Fruit fly (Drosophila melanogaster) whole organism, pupa: ENCODE results near the gene CG32081.

Experiments
- CG10348 ChIP-seq: fragments of 200-800 bp; sonication (Bioruptor generic); IDR thresholded peaks from 2 replicates; pipeline ENCODE4 v1.3.6; 2022; ENCODE audit warnings: missing biosample characterization, missing genetic modification characterization
- CG12605 ChIP-seq: fragments of 200-800 bp; sonication (Bioruptor generic); IDR thresholded peaks from 2 replicates; pipeline ENCODE4 v1.3.6; 2022; ENCODE audit warnings: missing biosample characterization, missing genetic modification characterization
- CG13204 ChIP-seq: fragments of 200-800 bp; sonication (Bioruptor generic); optimal IDR thresholded peaks from 2 replicates; lab custom pipeline; 2018; ENCODE audit warnings: missing biosample characterization, mild to moderate bottlenecking, missing genetic modification characterization, moderate library complexity
- CG14655 ChIP-seq: fragments of 200-800 bp; sonication (Bioruptor generic); optimal IDR thresholded peaks from 3 replicates; lab custom pipeline; 2017; ENCODE audit warnings: mild to moderate bottlenecking, missing biosample characterization, missing genetic modification reagents, missing genetic modification characterization
- CG15710 ChIP-seq: fragments of 200-800 bp; sonication (Bioruptor generic); optimal IDR thresholded peaks from 2 replicates; lab custom pipeline; 2018; ENCODE audit warnings: missing biosample characterization, mild to moderate bottlenecking, missing genetic modification characterization, moderate library complexity
- CG17806 ChIP-seq: fragments of 200-800 bp; sonication (Bioruptor generic); optimal IDR thresholded peaks from 2 replicates; lab custom pipeline; 2018; ENCODE audit warnings: missing biosample characterization, mild to moderate bottlenecking, missing genetic modification characterization, moderate library complexity
- CG32121 ChIP-seq: fragments of 200-800 bp; sonication (Bioruptor generic); IDR thresholded peaks from 2 replicates; pipeline ENCODE4 v1.3.6; 2022; ENCODE audit warnings: missing biosample characterization, missing genetic modification characterization
- CG34367 ChIP-seq: fragments of 200-800 bp; sonication (Bioruptor generic); optimal IDR thresholded peaks from 2 replicates; lab custom pipeline; 2018; ENCODE audit warnings: missing biosample characterization, mild to moderate bottlenecking, missing genetic modification characterization
- CG4496 ChIP-seq: fragments of 200-800 bp; sonication (Bioruptor generic); IDR thresholded peaks from 3 replicates; pipeline ENCODE4 v1.3.6; 2022; ENCODE audit warnings: missing biosample characterization, missing genetic modification characterization
- CG8159 ChIP-seq: fragments of 200-800 bp; sonication (Bioruptor generic); optimal IDR thresholded peaks from 3 replicates; lab custom pipeline; 2018; ENCODE audit warnings: missing biosample characterization, mild to moderate bottlenecking, missing genetic modification characterization, moderate library complexity
- CG8301 ChIP-seq: fragments of 200-800 bp; sonication (Bioruptor generic); optimal IDR thresholded peaks from 2 replicates; lab custom pipeline; 2018; ENCODE audit warnings: missing biosample characterization, mild to moderate bottlenecking, missing genetic modification characterization
- CG9948 ChIP-seq: fragments of 200-800 bp; sonication (Bioruptor generic); optimal IDR thresholded peaks from 2 replicates; lab custom pipeline; 2018; ENCODE audit warnings: missing biosample characterization, mild to moderate bottlenecking, missing genetic modification characterization, moderate library complexity
- D1 ChIP-seq: fragments of 200-800 bp; sonication (Bioruptor generic); optimal IDR thresholded peaks from 2 replicates; lab custom pipeline; 2018; ENCODE audit warnings: missing biosample characterization, mild to moderate bottlenecking, missing genetic modification characterization, moderate library complexity
- EcR ChIP-seq: fragments of 200-800 bp; sonication (Bioruptor generic); optimal IDR thresholded peaks from 3 replicates; lab custom pipeline; 2019; ENCODE audit warnings: missing biosample characterization, missing genetic modification characterization, mild to moderate bottlenecking, moderate library complexity, missing genetic modification reagents
- Ets98B ChIP-seq: fragments of 200-800 bp; sonication (Bioruptor generic); IDR thresholded peaks from 2 replicates; pipeline ENCODE4 v1.3.6; 2022; ENCODE audit warnings: missing biosample characterization, missing genetic modification characterization
- Pif1A ChIP-seq: fragments of 200-800 bp; sonication (Bioruptor generic); optimal IDR thresholded peaks from 3 replicates; lab custom pipeline; 2016; ENCODE audit warnings: missing biosample characterization, missing genetic modification characterization
- Pif1B ChIP-seq: fragments of 200-800 bp; sonication (Bioruptor generic); optimal IDR thresholded peaks from 3 replicates; lab custom pipeline; 2016; ENCODE audit warnings: missing biosample characterization, missing genetic modification characterization
- Snoo ChIP-seq: fragments of 200-800 bp; sonication (Bioruptor generic); optimal IDR thresholded peaks from 3 replicates; lab custom pipeline; 2017; ENCODE audit warnings: missing biosample characterization, mild to moderate bottlenecking, missing genetic modification characterization, inconsistent platforms
- fd96Ca ChIP-seq: fragments of 200-800 bp; sonication (Bioruptor generic); IDR thresholded peaks from 3 replicates; pipeline ENCODE4 v1.3.6; 2022; ENCODE audit warnings: missing biosample characterization, missing genetic modification characterization
- gl ChIP-seq: fragments of 200-800 bp; sonication (Bioruptor generic); optimal IDR thresholded peaks from 2 replicates; lab custom pipeline; 2018; ENCODE audit warnings: missing biosample characterization, mild to moderate bottlenecking, missing genetic modification characterization
- rn ChIP-seq: fragments of 200-800 bp; sonication (Bioruptor generic); IDR thresholded peaks from 2 replicates; pipeline ENCODE4 v1.3.6; 2022; ENCODE audit warnings: missing biosample characterization, missing genetic modification characterization

The CG32081 gene

DNA sequence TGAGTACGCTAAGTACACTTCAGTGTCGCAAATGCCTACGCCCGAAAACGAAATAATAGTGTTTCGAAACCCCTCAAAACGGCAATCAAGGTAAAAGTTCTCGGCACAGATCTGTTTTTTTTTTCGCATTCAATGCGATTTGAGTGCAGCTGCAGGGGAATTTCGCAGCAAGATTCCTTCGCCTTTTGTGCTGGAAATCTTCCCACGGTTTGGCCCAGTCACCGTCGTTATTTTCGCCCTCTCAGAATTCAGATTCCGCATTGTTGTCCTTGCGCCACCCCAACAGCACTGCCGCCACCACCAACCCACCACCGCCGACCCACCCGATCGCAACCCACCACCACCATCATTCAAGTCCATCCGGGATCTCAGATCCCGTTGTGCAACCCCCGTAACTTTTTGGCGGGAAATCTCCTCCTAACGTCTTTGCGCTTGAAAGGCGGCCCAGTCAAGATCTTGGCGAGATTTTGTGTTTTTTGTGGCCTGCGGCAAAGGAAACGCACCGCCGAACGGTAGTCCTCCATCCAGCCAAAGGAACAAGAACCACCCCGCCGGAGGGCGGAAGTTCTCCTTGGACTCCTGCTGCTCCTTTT is 15.7 kb upstream of the CG32081 start:
- TF ChIP-seq fd96Ca (GFP tag; lab: Robert Waterston, UW) = no peak

DNA sequence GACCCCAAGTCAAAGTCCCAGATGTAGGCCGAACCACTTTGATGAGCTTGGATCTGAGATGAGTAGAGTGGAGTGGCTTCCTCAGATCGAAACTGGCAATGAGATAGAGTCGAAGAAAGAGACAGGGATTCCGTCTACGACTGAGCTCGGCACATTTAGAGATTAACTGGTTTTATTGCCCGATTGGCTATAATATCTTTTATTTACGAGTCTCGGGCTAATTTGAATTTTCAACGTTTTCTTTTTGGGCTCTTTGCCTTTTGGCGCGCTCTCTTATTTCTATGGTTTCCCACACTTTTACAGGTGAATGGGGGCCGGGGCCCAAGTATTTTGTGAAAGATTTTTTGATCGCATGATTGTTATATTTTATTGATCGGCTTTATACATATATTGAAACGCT is 12.2 kb upstream of the CG32081 start:
- TF ChIP-seq CG8301 (tag; lab: Kevin White, UChicago) (no peak), CG9948 (tag; lab: Kevin White, UChicago) (no peak), rn (GFP tag; lab: Robert Waterston, UW) (no peak), CG13204 (GFP tag; lab: Kevin White, UChicago) (no peak), CG34367 (tag; lab: Kevin White, UChicago) (no peak), EcR (no peak), CG17806 (tag; lab: Kevin White, UChicago) (no peak), Ets98B (no peak), CG32121 (no peak), CG14655 (no peak), D1 (tag; lab: Kevin White, UChicago) (no peak), fd96Ca (GFP tag; lab: Robert Waterston, UW) (no peak), Pif1A (GFP tag; lab: Kevin White, UChicago) (no peak)

DNA sequence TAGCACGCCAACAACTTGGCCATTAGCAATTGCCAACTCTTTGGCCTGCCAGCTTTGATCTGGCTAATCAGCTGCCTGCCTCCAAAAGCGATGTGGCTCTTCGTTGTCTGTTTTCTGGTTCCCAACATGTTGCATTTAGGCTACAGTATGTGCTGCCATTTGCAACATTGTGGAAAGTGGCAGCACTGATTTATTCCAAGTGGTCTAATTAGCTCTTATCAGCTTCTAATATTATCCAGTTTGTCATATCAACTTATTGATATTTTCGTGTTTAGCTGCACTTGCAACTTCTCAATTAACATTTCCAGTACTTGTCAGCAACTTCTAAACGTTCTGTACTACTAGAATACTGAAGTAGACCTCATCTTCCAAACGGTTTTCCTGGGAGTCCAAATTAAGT is 7.3 kb upstream of the CG32081 start:
- TF ChIP-seq rn (GFP tag; lab: Robert Waterston, UW) (no peak), Pif1A (GFP tag; lab: Kevin White, UChicago) (no peak), CG32121 (no peak), CG4496 (no peak), gl (no peak)

DNA sequence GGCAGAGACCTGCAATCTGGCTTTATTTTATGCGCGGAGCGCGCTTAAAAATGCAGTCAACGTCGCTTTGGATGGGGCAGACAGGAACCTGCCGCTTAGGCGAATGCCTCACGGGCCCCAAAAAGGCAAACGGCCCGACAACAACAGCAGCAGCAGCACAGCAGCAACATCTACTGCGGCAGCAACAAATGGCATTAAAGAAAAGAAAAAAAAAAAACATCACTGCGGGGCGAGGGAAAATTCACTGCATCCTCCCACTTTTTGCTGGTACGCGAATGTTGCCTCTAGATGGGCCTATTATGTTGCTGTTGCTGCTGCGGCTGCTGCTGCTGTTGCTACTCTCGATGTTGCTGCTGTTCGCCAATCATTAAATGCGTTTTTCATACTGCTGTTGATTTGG is 5.4 kb upstream of the CG32081 start:
- TF ChIP-seq CG15710 (no peak), EcR (peak; percentile 51), Ets98B (no peak), CG13204 (GFP tag; lab: Kevin White, UChicago) (peak; percentile 87), CG10348 (GFP tag; lab: Robert Waterston, UW) (0 out of 2 replicates have a peak, but pooled peaks have one; percentile 26), CG4496 (0 out of 3 replicates have a peak, but pooled peaks have one; percentile 27), fd96Ca (GFP tag; lab: Robert Waterston, UW) (0 out of 3 replicates have a peak, but pooled peaks have one; percentile 5)

DNA sequence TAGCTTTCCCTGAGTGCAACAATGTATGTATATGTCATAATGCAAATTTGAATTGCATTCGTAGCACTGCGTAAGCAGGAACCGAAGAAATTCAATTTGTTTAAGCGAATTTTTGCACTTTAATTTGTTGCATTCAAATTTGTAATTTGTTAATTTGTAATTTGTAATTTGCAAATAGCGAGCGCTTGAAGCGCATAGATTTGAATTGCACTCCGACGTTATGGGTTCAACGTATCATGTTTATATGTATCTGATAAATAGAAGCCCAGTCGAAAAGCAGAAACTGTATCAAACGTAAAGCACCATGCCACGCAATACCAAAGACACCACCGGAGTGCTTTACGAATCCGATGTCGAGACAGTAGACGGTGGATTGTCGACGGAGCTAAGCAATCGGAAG is 4.1 kb upstream of the CG32081 start, which contains the start of gene Fad2:
Gene Fad2 (plus strand): TSS at position 301 of the 400 bp plus-strand sequence.
- TF ChIP-seq CG34367 (tag; lab: Kevin White, UChicago) = no peak
- no peak for TF ChIP-seq CG15710
- TF ChIP-seq rn (GFP tag; lab: Robert Waterston, UW) = no peak
- no peak for TF ChIP-seq CG9948 (tag; lab: Kevin White, UChicago)
- no peak for TF ChIP-seq CG13204 (GFP tag; lab: Kevin White, UChicago)
- TF ChIP-seq Pif1A (GFP tag; lab: Kevin White, UChicago) = no peak
- no peak for TF ChIP-seq CG14655
- no peak for TF ChIP-seq fd96Ca (GFP tag; lab: Robert Waterston, UW)
- TF ChIP-seq CG17806 (tag; lab: Kevin White, UChicago) = no peak
- TF ChIP-seq Snoo (tag; lab: Kevin White, UChicago) = no peak
- no peak for TF ChIP-seq Pif1B (GFP tag; lab: Kevin White, UChicago)
- TF ChIP-seq CG8301 (tag; lab: Kevin White, UChicago) = no peak
- TF ChIP-seq gl = no peak

DNA sequence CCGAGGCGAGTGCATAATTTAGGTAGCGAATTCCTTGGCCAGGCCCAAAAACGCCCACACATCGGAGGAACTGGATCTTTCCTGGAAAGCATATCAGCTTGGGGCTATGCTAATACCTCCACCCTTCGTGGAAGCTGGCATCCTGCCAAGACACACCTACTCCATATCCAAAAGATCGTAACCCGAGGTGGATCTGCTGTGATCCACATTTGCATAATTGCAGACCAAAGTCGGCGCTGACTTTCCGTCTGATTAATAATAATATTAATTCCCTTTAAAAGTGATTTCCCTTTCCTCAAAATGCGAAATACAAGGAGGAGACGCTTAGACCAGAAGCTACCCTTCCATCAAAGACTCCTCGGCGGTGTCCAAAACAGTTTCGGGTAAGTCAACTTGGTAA is 2.1 kb upstream of the CG32081 start, which contains the start of gene CG32079:
Gene CG32079 (plus strand): TSS at position 301 of the 400 bp plus-strand sequence.
- no peak for TF ChIP-seq CG13204 (GFP tag; lab: Kevin White, UChicago)
- no peak for TF ChIP-seq CG12605 (GFP tag; lab: Robert Waterston, UW)
- no peak for TF ChIP-seq EcR

DNA sequence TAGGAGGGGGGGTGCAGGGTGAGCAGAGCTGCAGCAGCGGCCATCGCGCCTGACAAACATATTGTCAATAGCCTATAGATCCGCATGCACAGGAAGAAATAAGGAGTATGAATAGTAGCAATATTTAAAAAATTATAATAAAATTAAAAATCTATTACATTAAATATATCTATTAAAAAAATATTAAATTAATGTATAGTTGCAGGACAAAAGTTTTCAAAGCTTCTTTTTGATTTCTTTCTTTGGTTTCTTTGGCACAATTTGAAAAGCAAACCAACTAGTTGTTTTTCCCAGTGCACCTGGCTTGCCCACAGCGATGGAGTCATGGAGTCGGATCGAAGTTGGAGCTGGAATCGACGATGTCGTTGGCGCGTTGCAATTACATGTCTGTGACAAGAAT is 4.4 kb downstream of the CG32081 start:
- TF ChIP-seq CG9948 (tag; lab: Kevin White, UChicago) = peak; percentile 50
- no peak for TF ChIP-seq CG10348 (GFP tag; lab: Robert Waterston, UW)
- 0 out of 3 replicates have a peak, but pooled peaks have one; percentile 38 for TF ChIP-seq CG4496
- TF ChIP-seq CG14655 = peak; percentile 60
- peak; percentile 39 for TF ChIP-seq CG34367 (tag; lab: Kevin White, UChicago)
- TF ChIP-seq Ets98B = peak; percentile 59; the same call in 1 of the 2 replicates
- peak; percentile 9 for TF ChIP-seq CG13204 (GFP tag; lab: Kevin White, UChicago)
- TF ChIP-seq CG32121 = peak; percentile 54; the same call in 1 of the 2 replicates
- no peak; the same call in 1 of the 2 replicates for TF ChIP-seq CG12605 (GFP tag; lab: Robert Waterston, UW)
- TF ChIP-seq Snoo (tag; lab: Kevin White, UChicago) = peak; percentile 6
- no peak for TF ChIP-seq D1 (tag; lab: Kevin White, UChicago)
- 0 out of 3 replicates have a peak, but pooled peaks have one; percentile 40 for TF ChIP-seq fd96Ca (GFP tag; lab: Robert Waterston, UW)
- TF ChIP-seq CG17806 (tag; lab: Kevin White, UChicago) = peak; percentile 47
- TF ChIP-seq EcR = no peak
- peak; percentile 53 for TF ChIP-seq CG15710
- TF ChIP-seq Pif1A (GFP tag; lab: Kevin White, UChicago) = no peak
- peak; percentile 22 for TF ChIP-seq Pif1B (GFP tag; lab: Kevin White, UChicago)
- TF ChIP-seq gl = no peak
- TF ChIP-seq rn (GFP tag; lab: Robert Waterston, UW) = no peak
- TF ChIP-seq CG8301 (tag; lab: Kevin White, UChicago) = peak; percentile 47
- TF ChIP-seq CG8159 (tag; lab: Kevin White, UChicago) = peak; percentile 60
